Fruit fly (Drosophila melanogaster) whole organism, embryonic: ENCODE measurements around the gene yin.

Experiments used
- Blimp-1 ChIP-seq: fragments of 200-800 bp; sonication (Bioruptor generic); optimal IDR thresholded peaks from 3 replicates; lab custom pipeline; 2018; ENCODE audit warnings: missing biosample characterization, missing genetic modification characterization, mild to moderate bottlenecking, moderate library complexity, missing genetic modification reagents
- CG10654 ChIP-seq: fragments of 200-800 bp; sonication (Bioruptor generic); optimal IDR thresholded peaks from 2 replicates; lab custom pipeline; 2016; ENCODE audit warnings: missing biosample characterization, missing genetic modification characterization
- CG11247 ChIP-seq: fragments of 200-800 bp; sonication (Bioruptor generic); IDR thresholded peaks from 2 replicates; pipeline ENCODE4 v1.3.6; 2022; ENCODE audit warnings: missing biosample characterization, missing genetic modification characterization
- CG1233 ChIP-seq: fragments of 200-800 bp; sonication (Bioruptor generic); optimal IDR thresholded peaks from 4 replicates; lab custom pipeline; 2018; ENCODE audit warnings: missing biosample characterization, mild to moderate bottlenecking, missing genetic modification characterization
- CG13424 ChIP-seq: fragments of 200-800 bp; sonication (Bioruptor generic); optimal IDR thresholded peaks from 2 replicates; lab custom pipeline; 2019; ENCODE audit warnings: missing biosample characterization, mild to moderate bottlenecking, missing genetic modification characterization, moderate library complexity
- CG13624 ChIP-seq: fragments of 200-800 bp; sonication (Bioruptor generic); optimal IDR thresholded peaks from 2 replicates; lab custom pipeline; 2016; ENCODE audit warnings: missing biosample characterization, missing genetic modification characterization
- CG1603 ChIP-seq: fragments of 200-800 bp; sonication (Bioruptor generic); optimal IDR thresholded peaks from 2 replicates; lab custom pipeline; 2019; ENCODE audit warnings: missing biosample characterization, mild to moderate bottlenecking, missing genetic modification characterization, moderate library complexity
- CG17361 ChIP-seq: fragments of 200-800 bp; sonication (Bioruptor generic); IDR thresholded peaks from 3 replicates; pipeline ENCODE4 v1.3.6; 2022; ENCODE audit warnings: missing biosample characterization, missing genetic modification characterization
- CG18262 ChIP-seq: fragments of 200-800 bp; optimal IDR thresholded peaks from 3 replicates; lab custom pipeline; 2019; ENCODE audit warnings: missing biosample characterization, mild to moderate bottlenecking, missing genetic modification characterization, moderate library complexity
- CG2712 ChIP-seq: fragments of 200-800 bp; optimal IDR thresholded peaks from 3 replicates; lab custom pipeline; 2019; ENCODE audit warnings: missing biosample characterization, mild to moderate bottlenecking, missing genetic modification characterization, moderate library complexity
- CG31441 ChIP-seq: fragments of 200-800 bp; sonication (Bioruptor generic); IDR thresholded peaks from 2 replicates; pipeline ENCODE4 v1.3.6; 2022; ENCODE audit warnings: missing biosample characterization, missing genetic modification characterization
- CG32532 ChIP-seq: fragments of 200-800 bp; sonication (Bioruptor generic); IDR thresholded peaks from 2 replicates; pipeline ENCODE4 v1.3.6; 2022; ENCODE audit warnings: missing biosample characterization, missing genetic modification characterization
- CG32767 ChIP-seq: fragments of 200-800 bp; sonication (Bioruptor generic); IDR thresholded peaks from 2 replicates; pipeline ENCODE4 v1.3.6; 2022; ENCODE audit warnings: missing biosample characterization, missing genetic modification characterization
- CG3726 ChIP-seq: fragments of 200-800 bp; sonication (Bioruptor generic); IDR thresholded peaks from 3 replicates; pipeline ENCODE4, ENCODE4 v1.3.6; 2022; ENCODE audit warnings: missing biosample characterization, missing genetic modification characterization
- CG4820 ChIP-seq: fragments of 200-800 bp; sonication (Bioruptor generic); optimal IDR thresholded peaks from 3 replicates; lab custom pipeline; 2016; ENCODE audit warnings: missing biosample characterization, missing genetic modification characterization
- CG7786 ChIP-seq: fragments of 200-800 bp; sonication (Bioruptor generic); optimal IDR thresholded peaks from 2 replicates; lab custom pipeline; 2016; ENCODE audit warnings: missing biosample characterization, missing genetic modification characterization
- CG8388 ChIP-seq: fragments of 200-800 bp; sonication (Bioruptor generic); optimal IDR thresholded peaks from 2 replicates; lab custom pipeline; 2019; ENCODE audit warnings: missing biosample characterization, mild to moderate bottlenecking, missing genetic modification characterization, moderate library complexity
- CG8944 ChIP-seq: fragments of 200-800 bp; sonication (Bioruptor generic); optimal IDR thresholded peaks from 3 replicates; lab custom pipeline; 2016; ENCODE audit warnings: missing biosample characterization, missing genetic modification characterization
- CG9817 ChIP-seq: fragments of 200-800 bp; sonication (Bioruptor generic); optimal IDR thresholded peaks from 2 replicates; lab custom pipeline; 2018; ENCODE audit warnings: missing biosample characterization, mild to moderate bottlenecking, missing genetic modification characterization, moderate library complexity
- CTCF ChIP-seq: fragments of 200-800 bp; sonication (Bioruptor generic); optimal IDR thresholded peaks from 2 replicates; lab custom pipeline; 2017; ENCODE audit warnings: missing biosample characterization, mild to moderate bottlenecking, missing genetic modification characterization, moderate library complexity
- D19A ChIP-seq: fragments of 200-800 bp; optimal IDR thresholded peaks from 3 replicates; lab custom pipeline; 2019; ENCODE audit warnings: missing biosample characterization, mild to moderate bottlenecking, missing genetic modification characterization, moderate library complexity
- Gug ChIP-seq: fragments of 200-800 bp; sonication (Bioruptor generic); IDR thresholded peaks from 4 replicates; pipeline ENCODE4 v1.3.6; 2022; ENCODE audit warnings: missing biosample characterization, missing genetic modification characterization
- Hey ChIP-seq: fragments of 200-800 bp; sonication (Bioruptor generic); optimal IDR thresholded peaks from 3 replicates; lab custom pipeline; 2018; ENCODE audit warnings: missing biosample characterization, mild to moderate bottlenecking, missing genetic modification characterization
- Lhr ChIP-seq: fragments of 200-800 bp; sonication (Bioruptor generic); optimal IDR thresholded peaks from 3 replicates; lab custom pipeline; 2017; ENCODE audit warnings: mild to moderate bottlenecking, missing biosample characterization, missing genetic modification reagents, missing genetic modification characterization
- Mes4 ChIP-seq: fragments of 200-800 bp; sonication (Bioruptor generic); optimal IDR thresholded peaks from 2 replicates; lab custom pipeline; 2016; ENCODE audit warnings: missing biosample characterization, missing genetic modification characterization
- Myb ChIP-seq: fragments of 200-800 bp; sonication (Bioruptor generic); optimal IDR thresholded peaks from 2 replicates; lab custom pipeline; 2016; ENCODE audit warnings: missing biosample characterization, missing genetic modification characterization
- Ssrp ChIP-seq: fragments of 200-800 bp; sonication (Bioruptor generic); optimal IDR thresholded peaks from 2 replicates; lab custom pipeline; 2018; ENCODE audit warnings: missing biosample characterization, mild to moderate bottlenecking, missing genetic modification characterization, moderate library complexity
- bsh ChIP-seq, 2 experiments: fragments of 200-800 bp; sonication (Bioruptor generic); optimal IDR thresholded peaks; 2 replicates each; lab custom pipeline; 2017 to 2018; ENCODE audit warnings: mild to moderate bottlenecking in 2 of 2, missing biosample characterization in 2 of 2, missing genetic modification characterization in 2 of 2, moderate library complexity in 1 of 2
- chinmo ChIP-seq: fragments of 200-800 bp; sonication (Bioruptor generic); IDR thresholded peaks from 4 replicates; pipeline ENCODE4 v1.3.6; 2022; ENCODE audit warnings: missing biosample characterization, missing genetic modification characterization; ENCODE audit not compliant: partially characterized antibody
- da ChIP-seq: fragments of 200-800 bp; sonication (Bioruptor generic); optimal IDR thresholded peaks from 2 replicates; lab custom pipeline; 2016; ENCODE audit warnings: missing biosample characterization, missing genetic modification characterization
- dm ChIP-seq: fragments of 200-800 bp; sonication (Bioruptor generic); optimal IDR thresholded peaks from 3 replicates; lab custom pipeline; 2016; ENCODE audit warnings: missing biosample characterization, missing genetic modification characterization
- dysf ChIP-seq: fragments of 200-800 bp; sonication (Bioruptor generic); IDR thresholded peaks from 3 replicates; pipeline ENCODE4 v1.3.6; 2022; ENCODE audit warnings: missing biosample characterization, missing genetic modification characterization
- emc ChIP-seq: fragments of 200-800 bp; sonication (Bioruptor generic); optimal IDR thresholded peaks from 2 replicates; lab custom pipeline; 2016; ENCODE audit warnings: missing biosample characterization, missing genetic modification characterization
- fd96Cb ChIP-seq: fragments of 200-800 bp; sonication (Bioruptor generic); optimal IDR thresholded peaks from 2 replicates; lab custom pipeline; 2018; ENCODE audit warnings: missing biosample characterization, mild to moderate bottlenecking, missing genetic modification characterization, moderate library complexity
- kah ChIP-seq: fragments of 200-800 bp; sonication (Bioruptor generic); optimal IDR thresholded peaks from 2 replicates; lab custom pipeline; 2018; ENCODE audit warnings: missing biosample characterization, mild to moderate bottlenecking, missing genetic modification characterization
- lilli ChIP-seq: fragments of 200-800 bp; sonication (Bioruptor generic); optimal IDR thresholded peaks from 3 replicates; lab custom pipeline; 2016; ENCODE audit warnings: missing biosample characterization, missing genetic modification characterization
- nmo ChIP-seq: fragments of 200-800 bp; sonication (Bioruptor generic); optimal IDR thresholded peaks from 2 replicates; lab custom pipeline; 2018; ENCODE audit warnings: missing biosample characterization, mild to moderate bottlenecking, missing genetic modification characterization, moderate library complexity
- nom ChIP-seq: fragments of 200-800 bp; sonication (Bioruptor generic); optimal IDR thresholded peaks from 2 replicates; lab custom pipeline; 2017; ENCODE audit warnings: missing biosample characterization, missing genetic modification characterization, mild to moderate bottlenecking, moderate library complexity, missing genetic modification reagents
- phol ChIP-seq: fragments of 200-800 bp; sonication (Bioruptor generic); optimal IDR thresholded peaks from 3 replicates; lab custom pipeline; 2018; ENCODE audit warnings: missing biosample characterization, mild to moderate bottlenecking, missing genetic modification characterization, moderate library complexity
- sens ChIP-seq: fragments of 200-800 bp; sonication (Bioruptor generic); peaks from one replicate; lab custom pipeline; 2016; ENCODE audit warnings: missing biosample characterization, missing genetic modification characterization
- slbo ChIP-seq: fragments of 200-800 bp; sonication (Bioruptor generic); IDR thresholded peaks from 2 replicates; pipeline ENCODE4 v1.3.6; 2022; ENCODE audit warnings: missing biosample characterization, missing genetic modification characterization
- slp2 ChIP-seq: fragments of 200-800 bp; sonication (Bioruptor generic); optimal IDR thresholded peaks from 2 replicates; lab custom pipeline; 2016; ENCODE audit warnings: missing biosample characterization, missing genetic modification characterization
- ssp ChIP-seq: fragments of 200-800 bp; sonication (Bioruptor generic); IDR thresholded peaks from 2 replicates; pipeline ENCODE4 v1.3.6; 2022; ENCODE audit warnings: missing biosample characterization, missing genetic modification characterization
- tap ChIP-seq: fragments of 200-800 bp; optimal IDR thresholded peaks from 3 replicates; lab custom pipeline; 2019; ENCODE audit warnings: missing biosample characterization, mild to moderate bottlenecking, missing genetic modification characterization, moderate library complexity
- vvl ChIP-seq: fragments of 200-800 bp; sonication (Bioruptor generic); IDR thresholded peaks from 2 replicates; pipeline ENCODE4 v1.3.6; 2022; ENCODE audit warnings: missing biosample characterization, missing genetic modification characterization
- zen ChIP-seq: fragments of 200-800 bp; sonication (Bioruptor generic); optimal IDR thresholded peaks from 3 replicates; lab custom pipeline; 2018; ENCODE audit warnings: missing biosample characterization, mild to moderate bottlenecking, missing genetic modification characterization, moderate library complexity
- zfh2 ChIP-seq: fragments of 200-800 bp; sonication (Bioruptor generic); optimal IDR thresholded peaks from 2 replicates; lab custom pipeline; 2016; ENCODE audit warnings: missing biosample characterization, missing genetic modification characterization

The yin gene

DNA sequence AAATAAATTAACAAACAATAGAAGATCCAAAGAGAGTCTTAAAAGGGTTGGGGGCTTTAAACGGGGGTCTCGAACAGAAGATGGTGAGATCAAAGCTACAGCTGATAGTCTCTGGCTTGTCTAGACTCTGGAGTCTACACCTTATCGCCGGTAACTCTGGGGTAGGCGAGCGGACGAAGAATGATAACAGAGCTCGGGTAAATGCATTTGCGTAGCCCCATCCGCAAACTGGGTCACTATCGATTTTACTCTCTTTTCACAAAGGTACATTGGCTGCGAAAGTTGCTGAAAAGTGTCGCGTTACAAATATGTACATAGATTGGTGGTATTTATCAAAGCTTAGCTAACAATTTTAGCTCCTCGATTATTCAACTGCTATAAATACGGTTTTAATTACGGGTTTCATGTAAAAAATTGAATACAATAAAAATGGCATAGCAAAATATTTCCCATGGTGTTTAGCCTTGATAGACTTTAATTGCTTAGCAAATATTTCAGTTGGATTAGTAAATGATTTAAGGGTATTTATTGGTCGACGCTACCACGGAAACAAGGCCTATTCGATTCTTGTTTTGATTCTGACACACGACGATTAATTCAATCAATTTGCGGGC lies 4.8 kb downstream of the yin start (continued):
- peak; percentile 14 for TF ChIP-seq nmo (GFP tag; lab: Kevin White, UChicago)
- TF ChIP-seq dm (GFP tag; lab: Kevin White, UChicago) = no peak
- peak; percentile 37 for TF ChIP-seq CG18262 (tag; lab: Kevin White, UChicago)
- no peak for TF ChIP-seq CG3726 (GFP tag; lab: Robert Waterston, UW)
- peak; percentile 18 for TF ChIP-seq CG2712 (tag; lab: Kevin White, UChicago)
- TF ChIP-seq CG17361 (GFP tag; lab: Robert Waterston, UW) = peak; percentile 39; the same call in 1 of the 3 replicates
- TF ChIP-seq dysf = peak; percentile 14; the same call in 1 of the 3 replicates
- peak; percentile 77 for TF ChIP-seq sens (GFP tag; lab: Kevin White, UChicago)
- TF ChIP-seq tap (tag; lab: Kevin White, UChicago) = no peak
- peak; percentile 16 for TF ChIP-seq CG1603 (tag; lab: Kevin White, UChicago)
- TF ChIP-seq bsh (GFP tag; optimal IDR thresholded peaks at IDR 0.05; lab: Kevin White, UChicago) = peak in 1 of 2 experiments; percentile 24
- no peak for TF ChIP-seq CG8944 (GFP tag; lab: Kevin White, UChicago)
- no peak for TF ChIP-seq da (GFP tag; lab: Kevin White, UChicago)
- peak; percentile 13; the same call in 1 of the 2 replicates for TF ChIP-seq CG31441 (GFP tag; lab: Robert Waterston, UW)
- peak; percentile 87 for TF ChIP-seq D19A
- TF ChIP-seq fd96Cb (tag; lab: Kevin White, UChicago) = peak; percentile 29
- TF ChIP-seq CG4820 (GFP tag; lab: Kevin White, UChicago) = no peak
- peak; percentile 41 for TF ChIP-seq phol

dm6 chrX:3866104-3866503 lies 5.6 kb downstream of the yin start:
- TF ChIP-seq Blimp-1 (GFP tag; lab: Kevin White, UChicago) (peak; percentile 51), CG11247 (GFP tag; lab: Robert Waterston, UW) (no peak), nom (GFP tag; lab: Kevin White, UChicago) (peak; percentile 67), chinmo (GFP tag; lab: Robert Waterston, UW) (0 out of 4 replicates have a peak, but pooled peaks have one; percentile 41), vvl (peak; percentile 42; the same call in 1 of the 2 replicates)
- TF ChIP-seq, all 482 proteins: peak for 4

dm6 chrX:3862319-3862919 lies 9.3 kb downstream of the yin start:
- no peak for TF ChIP-seq CG10654
- TF ChIP-seq CG7786 = peak; percentile 10
- TF ChIP-seq CG1233 = no peak
- no peak for TF ChIP-seq Mes4
- TF ChIP-seq CG32767 (GFP tag; lab: Robert Waterston, UW) = no peak
- TF ChIP-seq CG8388 = no peak
- TF ChIP-seq Lhr (GFP tag; lab: Kevin White, UChicago) = peak; percentile 50
- peak; percentile 58 for TF ChIP-seq CTCF (GFP tag; lab: Kevin White, UChicago)
- peak; percentile 68 for TF ChIP-seq CG2712 (tag; lab: Kevin White, UChicago)
- TF ChIP-seq zen = peak; percentile 3
- no peak for TF ChIP-seq CG9817 (tag; lab: Kevin White, UChicago)
- TF ChIP-seq emc (GFP tag; lab: Kevin White, UChicago) = no peak
- peak; percentile 62 for TF ChIP-seq slbo (GFP tag; lab: Robert Waterston, UW)
- peak; percentile 14 for TF ChIP-seq CG13424 (tag; lab: Kevin White, UChicago)
- peak; percentile 51 for TF ChIP-seq Myb (GFP tag; lab: Kevin White, UChicago)
- TF ChIP-seq CG13624 = peak; percentile 73
- TF ChIP-seq zfh2 (GFP tag; lab: Kevin White, UChicago) = peak; percentile 21
- 0 out of 2 replicates have a peak, but pooled peaks have one; percentile 20 for TF ChIP-seq ssp (GFP tag; lab: Robert Waterston, UW)
- no peak for TF ChIP-seq CG18262 (tag; lab: Kevin White, UChicago)
- TF ChIP-seq Hey = no peak
- no peak for TF ChIP-seq kah (GFP tag; lab: Kevin White, UChicago)
- TF ChIP-seq slp2 (GFP tag; lab: Kevin White, UChicago) = no peak
- no peak for TF ChIP-seq Ssrp (tag; lab: Kevin White, UChicago)
- peak; percentile 37 for TF ChIP-seq lilli (GFP tag; lab: Kevin White, UChicago)
- TF ChIP-seq Gug (GFP tag; lab: Robert Waterston, UW) = peak; percentile 48; the same call in 2 of the 4 replicates
- TF ChIP-seq CG32532 (GFP tag; lab: Robert Waterston, UW) = peak; percentile 50; the same call in 1 of the 2 replicates
